Fruit fly (Drosophila melanogaster): Measurements from ENCODE around the gene Arp5.

Arp5 gene

DNA sequence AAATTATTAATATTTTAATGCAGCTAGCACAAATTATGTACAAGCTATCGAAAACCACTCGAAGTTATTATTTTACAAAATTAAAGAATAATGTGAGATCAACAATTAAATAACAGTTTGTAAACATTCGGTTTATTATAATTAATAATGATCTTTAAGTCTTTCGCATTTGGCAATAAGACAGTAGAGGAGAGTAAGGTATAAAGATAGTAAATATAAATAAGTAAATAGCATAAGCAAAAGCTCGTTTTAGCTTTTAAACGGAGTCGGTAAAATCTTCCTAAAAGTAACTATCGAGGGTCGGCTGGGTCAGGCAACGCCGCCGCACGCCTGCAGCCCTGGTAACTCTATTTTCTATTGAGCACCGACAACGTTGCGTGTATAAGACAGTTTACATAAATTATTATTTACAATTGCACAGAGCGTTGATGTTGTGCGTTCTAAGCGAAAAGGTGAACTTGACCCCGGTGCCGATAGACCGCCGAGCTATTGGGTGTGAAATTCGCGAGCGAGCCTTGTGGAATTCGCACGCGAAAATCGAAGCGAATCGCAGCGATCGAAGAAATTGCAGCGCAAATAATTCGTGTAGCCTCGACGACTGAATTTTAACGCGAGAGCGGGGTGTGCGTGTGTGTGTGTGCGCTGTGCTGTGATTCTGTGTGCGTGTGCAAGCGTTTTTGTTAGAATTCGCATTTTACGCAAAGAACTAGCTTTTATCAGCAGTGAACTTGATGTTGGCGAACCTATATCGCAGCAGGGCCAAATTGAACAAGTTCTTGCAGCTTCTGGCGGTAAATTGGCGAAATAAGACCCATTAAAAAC is 17.7 kb upstream of the Arp5 start, which contains the start of gene wrd (continued):
- no peak for TF ChIP-seq prd (optimal IDR thresholded peaks at IDR 0.05)
- 0 out of 3 replicates have a peak, but pooled peaks have one; percentile 20 for TF ChIP-seq prd (GFP tag; IDR thresholded peaks at IDR 0.05)
- TF ChIP-seq YL-1 (GFP tag; optimal IDR thresholded peaks at IDR 0.05): no peak
- TF ChIP-seq dimm (GFP tag; IDR thresholded peaks at IDR 0.05): no peak
- no peak for TF ChIP-seq Stat92E (GFP tag; optimal IDR thresholded peaks at IDR 0.05)
- no peak for TF ChIP-seq fd64A (GFP tag; optimal IDR thresholded peaks at IDR 0.05)
- no peak for TF ChIP-seq CG9876 (GFP tag; optimal IDR thresholded peaks at IDR 0.05)
- peak; percentile 19 for TF ChIP-seq CG13775 (GFP tag; optimal IDR thresholded peaks at IDR 0.05)
- no peak for TF ChIP-seq fru (optimal IDR thresholded peaks at IDR 0.05)
- no peak for TF ChIP-seq CG8290 (GFP tag; optimal IDR thresholded peaks at IDR 0.05)
- peak in 1 of 2 experiments; percentile 28 for TF ChIP-seq CG8290 (tag; optimal IDR thresholded peaks at IDR 0.05)
- TF ChIP-seq ab (GFP tag; optimal IDR thresholded peaks at IDR 0.05): no peak
- peak; percentile 53 for TF ChIP-seq CG9932 (GFP tag; IDR thresholded peaks at IDR 0.05)
- peak; percentile 36 for TF ChIP-seq D19B (GFP tag; optimal IDR thresholded peaks at IDR 0.05)
- no peak for TF ChIP-seq CG1832 (GFP tag; optimal IDR thresholded peaks at IDR 0.05)
- peak; percentile 15 for TF ChIP-seq Fer3 (tag; optimal IDR thresholded peaks at IDR 0.05)
- no peak for TF ChIP-seq CG14965 (GFP tag; optimal IDR thresholded peaks at IDR 0.05; ENCODE audit: borderline replicate concordance)
- TF ChIP-seq CG16863 (GFP tag; optimal IDR thresholded peaks at IDR 0.05): no peak
- no peak for TF ChIP-seq zfh2 (GFP tag; optimal IDR thresholded peaks at IDR 0.05)
- no peak for TF ChIP-seq jigr1 (GFP tag; IDR thresholded peaks at IDR 0.05)
- no peak for TF ChIP-seq CG1792 (GFP tag; optimal IDR thresholded peaks at IDR 0.05)
- TF ChIP-seq amos (GFP tag; IDR thresholded peaks at IDR 0.05; ENCODE audit: partially characterized antibody): peak; percentile 17; the same call in 1 of the 2 replicates
- TF ChIP-seq CG10462 (GFP tag; optimal IDR thresholded peaks at IDR 0.05): no peak
- TF ChIP-seq Nf-YA (GFP tag; IDR thresholded peaks at IDR 0.05): no peak
- no peak for TF ChIP-seq Ada2b (GFP tag; IDR thresholded peaks at IDR 0.05)
- no peak for TF ChIP-seq CG5953 (GFP tag; IDR thresholded peaks at IDR 0.05)
- TF ChIP-seq dan (GFP tag; IDR thresholded peaks at IDR 0.05): no peak
- TF ChIP-seq Nf-YC (tag; optimal IDR thresholded peaks at IDR 0.05): peak; percentile 40
- no peak for TF ChIP-seq gsb-n (tag; optimal IDR thresholded peaks at IDR 0.05)
- TF ChIP-seq CG17361 (GFP tag; IDR thresholded peaks at IDR 0.05): peak; percentile 77
- no peak for TF ChIP-seq shn (GFP tag; optimal IDR thresholded peaks at IDR 0.05)
- no peak for TF ChIP-seq Gsc (GFP tag; IDR thresholded peaks at IDR 0.05)
- TF ChIP-seq CG6654 (GFP tag; optimal IDR thresholded peaks at IDR 0.05): no peak
- TF ChIP-seq CG17186 (GFP tag; optimal IDR thresholded peaks at IDR 0.05): no peak
- no peak for TF ChIP-seq Nf-YB (GFP tag; optimal IDR thresholded peaks at IDR 0.05)
- no peak for TF ChIP-seq lbe (GFP tag; optimal IDR thresholded peaks at IDR 0.05)
- TF ChIP-seq zf30C (GFP tag; optimal IDR thresholded peaks at IDR 0.05): no peak
- peak; percentile 50; the same call in 1 of the 2 replicates for TF ChIP-seq slbo (GFP tag; IDR thresholded peaks at IDR 0.05)
- TF ChIP-seq ssp (GFP tag; IDR thresholded peaks at IDR 0.05): no peak
- peak; percentile 5 for TF ChIP-seq CG30020 (tag; optimal IDR thresholded peaks at IDR 0.05)
- no peak for TF ChIP-seq CG6254 (GFP tag; optimal IDR thresholded peaks at IDR 0.05)
- no peak for TF ChIP-seq lmd (GFP tag; IDR thresholded peaks at IDR 0.05)
- TF ChIP-seq CG7786 (GFP tag; optimal IDR thresholded peaks at IDR 0.05): no peak
- TF ChIP-seq bab2 (GFP tag; optimal IDR thresholded peaks at IDR 0.05): peak; percentile 6
- TF ChIP-seq sens (GFP tag): peak; percentile 71
- TF ChIP-seq Lhr (GFP tag; optimal IDR thresholded peaks at IDR 0.05): no peak
- no peak for TF ChIP-seq CG17359 (tag; optimal IDR thresholded peaks at IDR 0.05)
- no peak for TF ChIP-seq lab (GFP tag; optimal IDR thresholded peaks at IDR 0.05)
- no peak for TF ChIP-seq pum (GFP tag; optimal IDR thresholded peaks at IDR 0.05)
- no peak for TF ChIP-seq h (optimal IDR thresholded peaks at IDR 0.05)
- peak; percentile 48 for TF ChIP-seq gem (tag; optimal IDR thresholded peaks at IDR 0.05)
